Worm (Caenorhabditis elegans): ENCODE results near the gene glc-4.

DNA sequence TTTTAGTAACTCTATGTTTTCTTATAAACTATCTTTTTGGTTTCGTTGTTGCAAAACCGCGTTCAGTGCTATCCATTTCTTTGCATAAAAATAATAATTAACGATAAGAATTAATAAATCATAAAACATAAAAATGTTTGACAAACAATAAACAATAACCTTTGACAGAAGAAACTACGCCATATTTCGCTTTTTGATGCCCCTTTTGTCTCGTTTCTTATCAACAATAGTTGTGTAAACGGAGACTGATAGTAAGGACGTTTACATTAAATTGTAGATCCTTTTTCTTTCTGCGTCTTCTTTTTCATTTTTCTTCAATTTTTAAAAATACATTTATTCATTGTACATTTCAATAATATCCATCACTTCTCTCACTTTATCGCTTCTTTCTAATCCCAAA lies 35.7 kb downstream of the glc-4 start:
- TF ChIP-seq tbp1 (GFP tag; optimal IDR thresholded peaks at IDR 0.05) (no peak), fkh-3 (tag; optimal IDR thresholded peaks at IDR 0.05) (no peak)

All from whole organism, young adult.